Worm (Caenorhabditis elegans): ENCODE measurements around the gene srbc-16.
A peak's percentile ranks its signal among the peaks of the same experiment; 100 is the strongest.
"Not testable (repeated sequence)": the region's sequence is repeated elsewhere in the genome, so short reads cannot be mapped to it uniquely, and the experiment has no call there.

The srbc-16 gene

ce11 chrV:2134340-2134739 lies 47.5 kb upstream of the srbc-16 start:
- peak; percentile 35 for TF ChIP-seq nfya-1 (tag; optimal IDR thresholded peaks at IDR 0.05; ENCODE audit: insufficient read depth)
- peak; percentile 56 for TF ChIP-seq lin-39 (tag; optimal IDR thresholded peaks at IDR 0.05)
- TF ChIP-seq elt-1 (tag; optimal IDR thresholded peaks at IDR 0.05): no peak

ce11 chrV:2135323-2135722 lies 46.5 kb upstream of the srbc-16 start:
- TF ChIP-seq hmg-11 (tag; optimal IDR thresholded peaks at IDR 0.05) (peak; percentile 54), lin-39 (tag; optimal IDR thresholded peaks at IDR 0.05) (peak; percentile 39), ceh-9 (tag; optimal IDR thresholded peaks at IDR 0.05) (no peak), ceh-82 (tag; optimal IDR thresholded peaks at IDR 0.05) (no peak), pha-4 (tag; optimal IDR thresholded peaks at IDR 0.05) (no peak), elt-2 (tag; optimal IDR thresholded peaks at IDR 0.05) (peak; percentile 11), snpc-4 (tag; optimal IDR thresholded peaks at IDR 0.05) (peak; percentile 23), jun-1 (tag; optimal IDR thresholded peaks at IDR 0.05) (peak; percentile 86), fkh-10 (GFP tag; optimal IDR thresholded peaks at IDR 0.05) (peak; percentile 27), skn-1 (tag; optimal IDR thresholded peaks at IDR 0.05) (no peak), nfya-1 (tag; optimal IDR thresholded peaks at IDR 0.05; ENCODE audit: insufficient read depth) (peak; percentile 52), nhr-25 (tag; optimal IDR thresholded peaks at IDR 0.05) (no peak), tbx-2 (tag; optimal IDR thresholded peaks at IDR 0.05) (no peak), R02D3.7 (tag; optimal IDR thresholded peaks at IDR 0.05) (no peak)

- TF ChIP-seq ztf-11 (tag; optimal IDR thresholded peaks at IDR 0.05): no peak
- TF ChIP-seq elt-2 (tag; optimal IDR thresholded peaks at IDR 0.05): peak; percentile 10
- peak; percentile 59 for TF ChIP-seq nhr-76 (tag; optimal IDR thresholded peaks at IDR 0.05)
- TF ChIP-seq nhr-23 (tag; optimal IDR thresholded peaks at IDR 0.05): no peak
- no peak for TF ChIP-seq ceh-28 (tag; optimal IDR thresholded peaks at IDR 0.05)
- no peak for TF ChIP-seq nhr-67 (tag; optimal IDR thresholded peaks at IDR 0.05)
Observed at ce11 chrV:2137010-2137409, 44.8 kb upstream of the srbc-16 start.

- TF ChIP-seq ceh-82 (tag; optimal IDR thresholded peaks at IDR 0.05) (no peak), jun-1 (tag; optimal IDR thresholded peaks at IDR 0.05) (peak; percentile 28)
Observed at ce11 chrV:2138287-2138686, 43.6 kb upstream of the srbc-16 start.

ce11 chrV:2139918-2140317 lies 41.9 kb upstream of the srbc-16 start, which contains the start of gene F22F7.7:
Gene F22F7.7, minus strand, starts transcription at chrV:2140042.
- no peak for TF ChIP-seq mml-1 (tag; optimal IDR thresholded peaks at IDR 0.05)
- TF ChIP-seq unc-62 (GFP tag; optimal IDR thresholded peaks at IDR 0.05): no peak
- TF ChIP-seq elt-2 (tag; optimal IDR thresholded peaks at IDR 0.05): no peak
- TF ChIP-seq ceh-16 (tag; optimal IDR thresholded peaks at IDR 0.05): no peak

- TF ChIP-seq daf-12, nhr-77, unc-39 (tag; optimal IDR thresholded peaks at IDR 0.05): not testable (repeated sequence)
Observed at ce11 chrV:2144408-2144807, 37.4 kb upstream of the srbc-16 start, which contains the start of gene F22F7.12. Gene F22F7.12, minus strand, starts transcription at chrV:2144508.

- TF ChIP-seq nhr-237 (tag; optimal IDR thresholded peaks at IDR 0.05): no peak
- TF ChIP-seq sea-2 (GFP tag; optimal IDR thresholded peaks at IDR 0.05): no peak
- TF ChIP-seq lsy-12 (tag; optimal IDR thresholded peaks at IDR 0.05): no peak
- no peak for TF ChIP-seq nhr-12 (tag; optimal IDR thresholded peaks at IDR 0.05)
- no peak for TF ChIP-seq ceh-28 (tag; optimal IDR thresholded peaks at IDR 0.05)
- no peak for TF ChIP-seq fkh-10 (GFP tag; optimal IDR thresholded peaks at IDR 0.05)
- no peak for TF ChIP-seq nhr-11 (tag; optimal IDR thresholded peaks at IDR 0.05)
- no peak for TF ChIP-seq unc-39 (tag; optimal IDR thresholded peaks at IDR 0.05)
Observed at ce11 chrV:2146044-2146443, 35.8 kb upstream of the srbc-16 start, which contains the start of gene str-52. Gene str-52, minus strand, starts transcription at chrV:2146144.

All from whole organism, L3 larva.